Fruit fly (Drosophila melanogaster): ENCODE data around the gene CG14356.

DNA sequence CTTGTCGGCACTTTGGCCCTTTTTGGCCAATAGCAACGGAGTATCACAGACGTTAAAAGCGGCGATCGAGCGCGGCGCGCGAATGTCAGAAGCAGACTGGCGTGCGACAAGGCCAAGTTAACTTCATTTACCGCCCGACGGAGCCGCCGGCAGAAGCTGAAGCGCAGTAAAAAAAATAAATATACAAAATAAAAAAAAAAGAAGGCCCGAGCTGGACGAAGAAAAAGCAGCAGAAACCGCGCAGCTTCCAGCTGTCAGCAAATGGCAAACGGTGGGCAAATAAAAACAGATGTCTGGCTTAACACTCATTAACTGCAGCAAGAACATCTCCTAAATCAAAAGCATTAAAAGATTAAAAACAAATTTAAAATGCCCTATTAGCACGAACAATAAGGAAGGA, at the start of gene CG14356:
- TF ChIP-seq Pif1A (GFP tag; optimal IDR thresholded peaks at IDR 0.05): no peak
- no peak for TF ChIP-seq Ets98B (GFP tag; IDR thresholded peaks at IDR 0.05)
- no peak for TF ChIP-seq CG32121 (GFP tag; IDR thresholded peaks at IDR 0.05)
- TF ChIP-seq CG12605 (GFP tag; IDR thresholded peaks at IDR 0.05): no peak

All from whole organism, pupa.